Worm (Caenorhabditis elegans) whole organism, mixed stage, embryonic: Measurements from ENCODE around the gene tgt-1.

Experiments used
- M03D4.4 ChIP-seq: sonication (generic microtip); optimal IDR thresholded peaks from 2 replicates; lab custom pipeline; 2017; ENCODE audit warnings: mild to moderate bottlenecking, missing genetic modification characterization, missing compliant biosample characterization
- bed-3 ChIP-seq: fragments of 200-800 bp; sonication (Bioruptor generic); optimal IDR thresholded peaks from 3 replicates; lab custom pipeline; 2018; ENCODE audit warnings: mild to moderate bottlenecking, missing genetic modification characterization, moderate library complexity, missing compliant biosample characterization
- blmp-1 ChIP-seq: fragments of 150-350 bp; optimal IDR thresholded peaks from 2 replicates; lab custom pipeline; 2014; ENCODE audit warnings: missing biosample characterization, missing genetic modification characterization
- ceh-39 ChIP-seq: fragments of 150-350 bp; optimal IDR thresholded peaks from 2 replicates; lab custom pipeline; 2014; ENCODE audit warnings: missing biosample characterization, missing genetic modification characterization
- ceh-43 ChIP-seq: fragments of 200-800 bp; sonication (Bioruptor generic); optimal IDR thresholded peaks from 2 replicates; lab custom pipeline; 2018; ENCODE audit warnings: mild to moderate bottlenecking, missing genetic modification characterization, moderate library complexity, missing compliant biosample characterization
- ceh-83 ChIP-seq: fragments of 200-800 bp; sonication (Bioruptor generic); optimal IDR thresholded peaks from 2 replicates; lab custom pipeline; 2018; ENCODE audit warnings: mild to moderate bottlenecking, missing genetic modification characterization, missing compliant biosample characterization
- ces-1 ChIP-seq: fragments of 150-350 bp; optimal IDR thresholded peaks from 2 replicates; lab custom pipeline; 2014; ENCODE audit warnings: missing biosample characterization, missing genetic modification reagents, missing genetic modification characterization
- cnd-1 ChIP-seq: fragments of 200-800 bp; sonication (Bioruptor generic); optimal IDR thresholded peaks from 2 replicates; lab custom pipeline; 2018; ENCODE audit warnings: mild to moderate bottlenecking, missing genetic modification characterization, missing compliant biosample characterization
- drap-1 ChIP-seq: fragments of 200-800 bp; sonication (Bioruptor generic); optimal IDR thresholded peaks from 3 replicates; lab custom pipeline; 2018; ENCODE audit warnings: mild to moderate bottlenecking, missing genetic modification characterization, missing compliant biosample characterization
- elt-1 ChIP-seq: sonication (generic microtip); optimal IDR thresholded peaks from 2 replicates; lab custom pipeline; 2017; ENCODE audit warnings: missing genetic modification characterization, mild to moderate bottlenecking, missing compliant biosample characterization, antibody characterized with exemption, moderate library complexity, borderline replicate concordance; ENCODE audit not compliant: insufficient read depth
- flh-1 ChIP-seq: fragments of 200-800 bp; sonication (Bioruptor generic); optimal IDR thresholded peaks from 2 replicates; lab custom pipeline; 2018; ENCODE audit warnings: mild to moderate bottlenecking, missing genetic modification characterization, moderate library complexity, missing compliant biosample characterization
- hlh-1 ChIP-seq: fragments of 150-350 bp; optimal IDR thresholded peaks from 2 replicates; lab custom pipeline; 2014; ENCODE audit warnings: missing biosample characterization, missing genetic modification reagents, missing genetic modification characterization
- lin-13 ChIP-seq: fragments of 150-350 bp; optimal IDR thresholded peaks from 2 replicates; lab custom pipeline; 2014; ENCODE audit warnings: missing biosample characterization, missing genetic modification characterization
- lin-32 ChIP-seq: fragments of 200-800 bp; sonication (Bioruptor generic); optimal IDR thresholded peaks from 2 replicates; lab custom pipeline; 2018; ENCODE audit warnings: mild to moderate bottlenecking, missing genetic modification characterization, missing compliant biosample characterization
- lsy-2 ChIP-seq: fragments of 150-350 bp; optimal IDR thresholded peaks from 2 replicates; lab custom pipeline; 2014; ENCODE audit warnings: missing biosample characterization, missing genetic modification characterization
- mab-5 ChIP-seq: fragments of 150-350 bp; optimal IDR thresholded peaks from 2 replicates; lab custom pipeline; 2014; ENCODE audit warnings: missing biosample characterization, missing genetic modification characterization
- mep-1 ChIP-seq: fragments of 150-350 bp; optimal IDR thresholded peaks from 2 replicates; lab custom pipeline; 2017; ENCODE audit warnings: missing biosample characterization, missing genetic modification reagents, missing genetic modification characterization, inconsistent platforms
- mls-2 ChIP-seq: sonication (generic microtip); optimal IDR thresholded peaks from 2 replicates; lab custom pipeline; 2016; ENCODE audit warnings: mild to moderate bottlenecking, missing genetic modification characterization, moderate library complexity, missing compliant biosample characterization
- nhr-12 ChIP-seq: fragments of 150-350 bp; optimal IDR thresholded peaks from 2 replicates; lab custom pipeline; 2014; ENCODE audit warnings: missing biosample characterization, missing genetic modification characterization
- nhr-2 ChIP-seq: fragments of 150-350 bp; optimal IDR thresholded peaks from 2 replicates; lab custom pipeline; 2014; ENCODE audit warnings: missing biosample characterization, missing genetic modification characterization
- nhr-76 ChIP-seq: sonication (generic microtip); optimal IDR thresholded peaks from 2 replicates; lab custom pipeline; 2017; ENCODE audit warnings: missing biosample characterization, missing genetic modification characterization
- pha-4 ChIP-seq: fragments of 150-350 bp; optimal IDR thresholded peaks from 2 replicates; lab custom pipeline; 2018; ENCODE audit warnings: missing biosample characterization, missing genetic modification reagents, missing genetic modification characterization
- sem-2 ChIP-seq: fragments of 200-800 bp; sonication (Bioruptor generic); optimal IDR thresholded peaks from 2 replicates; lab custom pipeline; 2018; ENCODE audit warnings: mild to moderate bottlenecking, missing genetic modification characterization, missing compliant biosample characterization
- sptf-1 ChIP-seq: sonication (generic microtip); optimal IDR thresholded peaks from 2 replicates; lab custom pipeline; 2017; ENCODE audit warnings: mild to moderate bottlenecking, missing genetic modification characterization, moderate library complexity, missing compliant biosample characterization
- unc-120 ChIP-seq: sonication (generic microtip); optimal IDR thresholded peaks from 2 replicates; lab custom pipeline; 2017; ENCODE audit warnings: missing genetic modification characterization, missing compliant biosample characterization; ENCODE audit not compliant: poor library complexity, severe bottlenecking
- unc-62 ChIP-seq: fragments of 150-350 bp; optimal IDR thresholded peaks from 2 replicates; lab custom pipeline; 2014; ENCODE audit warnings: missing biosample characterization, missing genetic modification reagents, missing genetic modification characterization

Gene tgt-1

DNA sequence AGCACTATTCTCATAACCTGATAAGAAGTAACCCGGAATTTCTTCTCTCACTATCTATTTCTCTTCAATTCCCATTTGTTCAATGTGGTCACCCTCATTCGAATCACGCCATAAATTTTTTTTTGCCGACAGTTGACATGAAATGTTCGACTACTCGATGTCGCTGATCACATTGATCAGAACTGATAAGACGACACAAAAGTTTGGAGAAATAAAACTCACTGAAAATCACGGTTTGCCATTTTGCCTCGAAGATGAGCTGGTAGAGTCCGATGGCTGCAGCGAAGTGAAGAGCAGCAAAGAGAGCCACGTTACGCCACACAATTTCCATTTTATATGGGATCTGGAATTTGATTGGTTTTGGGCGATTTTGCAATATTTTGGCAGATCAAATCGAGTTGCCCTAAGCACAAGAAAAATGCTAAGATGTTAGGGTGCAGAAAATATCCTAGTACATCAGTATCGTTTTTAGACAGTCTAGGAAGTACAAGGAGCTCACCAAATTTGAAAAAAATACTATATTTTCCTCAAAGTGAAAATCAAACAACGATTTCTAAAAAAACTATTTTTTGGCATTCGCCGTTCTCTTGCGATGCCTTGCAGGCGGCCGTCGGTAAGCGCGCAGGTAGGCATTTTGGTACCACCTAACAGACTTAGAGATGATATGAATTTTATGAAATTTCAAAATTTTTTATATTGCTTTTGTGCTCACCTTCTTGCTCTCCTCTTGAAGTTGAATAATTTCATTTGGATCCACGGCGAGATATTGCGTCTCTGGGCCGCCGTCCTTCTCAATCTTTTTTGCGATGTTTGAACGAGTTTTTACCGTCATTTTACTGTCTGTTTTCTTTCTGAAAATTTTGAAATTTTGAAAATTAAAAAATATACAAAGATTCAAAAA, 44.5 kb downstream of the tgt-1 start, which contains the start of gene fat-6:
Gene fat-6, minus strand, starts transcription at position 851 of the 901 bp plus-strand sequence.
- TF ChIP-seq M03D4.4 (tag; lab: Kevin White, UChicago) (no peak), hlh-1 (no peak), ceh-83 (GFP tag; lab: Kevin White, UChicago) (no peak), elt-1 (no peak), sptf-1 (tag; lab: Kevin White, UChicago) (no peak), mep-1 (tag; lab: Kevin White, UChicago) (no peak), lsy-2 (tag; lab: Kevin White, UChicago) (no peak), sem-2 (no peak), nhr-2 (tag; lab: Kevin White, UChicago) (no peak), nhr-12 (tag; lab: Kevin White, UChicago) (no peak), ceh-43 (GFP tag; lab: Kevin White, UChicago) (no peak), blmp-1 (tag; lab: Kevin White, UChicago) (no peak), drap-1 (GFP tag; lab: Kevin White, UChicago) (no peak), nhr-76 (tag; lab: Kevin White, UChicago) (no peak), mls-2 (no peak), flh-1 (no peak), lin-13 (tag; lab: Kevin White, UChicago) (no peak), mab-5 (tag; lab: Kevin White, UChicago) (no peak), lin-32 (GFP tag; lab: Kevin White, UChicago) (no peak), ceh-39 (tag; lab: Kevin White, UChicago) (no peak)

DNA sequence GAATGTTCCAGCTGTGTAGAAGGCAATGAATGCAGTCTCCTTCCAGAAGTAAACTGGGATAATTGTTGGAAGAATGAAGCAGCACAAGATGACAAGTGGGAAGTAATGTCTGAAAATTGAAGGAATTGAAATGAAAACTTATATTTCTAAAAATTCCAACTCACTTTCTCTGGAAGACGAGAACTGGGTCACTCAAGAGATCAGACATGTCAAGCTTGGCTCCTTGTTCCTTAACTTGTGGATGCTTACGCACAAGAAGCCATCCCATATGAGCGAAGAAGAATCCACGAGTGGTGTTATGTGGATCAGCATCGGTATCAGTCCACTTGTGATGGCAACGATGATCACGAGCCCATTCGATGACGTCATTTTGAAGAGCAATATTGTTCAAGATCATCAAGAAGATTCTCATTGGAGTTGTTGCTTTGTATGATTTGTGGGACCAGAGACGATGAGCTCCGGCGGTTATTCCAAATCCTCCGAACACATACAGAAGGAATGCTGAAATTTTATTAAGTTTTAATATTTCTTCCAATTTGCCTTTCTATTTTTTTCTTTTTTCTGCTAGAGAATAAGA, 45.3 kb downstream of the tgt-1 start:
- TF ChIP-seq ceh-83 (GFP tag; lab: Kevin White, UChicago) (no peak), unc-120 (tag; lab: Kevin White, UChicago) (no peak), lin-13 (tag; lab: Kevin White, UChicago) (no peak), mab-5 (tag; lab: Kevin White, UChicago) (no peak), elt-1 (no peak), mls-2 (no peak)

DNA sequence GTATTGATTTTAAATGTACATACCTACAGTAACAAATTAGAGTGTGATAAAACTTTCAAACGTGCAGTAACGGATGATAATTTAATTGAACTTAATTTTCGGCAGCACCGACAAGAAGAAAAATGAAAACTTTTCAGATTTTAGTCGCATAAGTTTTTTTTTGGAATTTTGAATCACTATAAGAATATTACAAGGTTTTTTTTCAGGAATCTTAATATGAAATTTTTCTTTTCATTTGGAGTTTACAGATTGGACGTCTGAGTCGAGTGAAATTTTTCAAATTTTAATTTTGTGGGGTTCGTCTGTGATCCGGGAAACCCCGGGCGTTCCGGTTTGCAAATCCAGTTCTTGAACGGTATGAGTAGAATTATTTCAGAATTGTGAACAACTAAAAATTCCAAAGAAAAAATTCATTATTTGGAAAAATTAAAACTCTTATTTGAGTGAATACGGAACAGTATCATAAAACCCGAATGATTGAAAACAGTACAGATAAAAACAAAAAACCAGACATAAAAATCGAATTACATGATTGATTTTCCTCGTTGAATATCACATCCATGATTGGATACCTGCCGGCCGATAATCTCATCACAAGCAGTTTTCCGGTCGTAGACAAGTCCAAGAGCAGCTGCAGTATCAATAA, 46.2 kb downstream of the tgt-1 start:
- TF ChIP-seq mls-2: no peak
- TF ChIP-seq unc-62 (GFP tag; lab: Kevin White, UChicago): no peak
- no peak for TF ChIP-seq unc-120 (tag; lab: Kevin White, UChicago)
- no peak for TF ChIP-seq ceh-83 (GFP tag; lab: Kevin White, UChicago)
- no peak for TF ChIP-seq cnd-1 (tag; lab: Kevin White, UChicago)

DNA sequence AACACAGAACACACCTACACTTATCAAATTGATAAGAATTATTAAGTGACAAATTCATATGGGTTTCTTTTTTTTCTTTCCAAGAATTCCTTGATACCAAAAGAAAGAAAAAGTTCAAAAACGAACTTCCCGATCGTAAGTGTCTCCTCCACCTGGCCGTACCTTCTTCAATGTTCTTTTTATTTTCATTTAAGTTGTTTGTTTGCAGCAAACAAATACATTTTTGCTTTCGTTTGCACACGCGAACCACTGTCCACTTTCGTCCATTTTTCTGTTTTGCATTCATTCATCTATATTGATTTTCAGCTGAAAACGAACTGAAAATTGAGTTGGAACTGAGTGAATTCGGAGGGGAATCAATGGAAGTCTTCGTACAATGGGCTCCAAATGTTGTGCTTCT, 47.9 kb downstream of the tgt-1 start, which contains the start of gene VZK822L.2:
Gene VZK822L.2, plus strand, starts transcription at position 301 of the 400 bp plus-strand sequence.
- TF ChIP-seq hlh-1 (no peak), pha-4 (tag; lab: Kevin White, UChicago) (no peak), M03D4.4 (tag; lab: Kevin White, UChicago) (no peak)

DNA sequence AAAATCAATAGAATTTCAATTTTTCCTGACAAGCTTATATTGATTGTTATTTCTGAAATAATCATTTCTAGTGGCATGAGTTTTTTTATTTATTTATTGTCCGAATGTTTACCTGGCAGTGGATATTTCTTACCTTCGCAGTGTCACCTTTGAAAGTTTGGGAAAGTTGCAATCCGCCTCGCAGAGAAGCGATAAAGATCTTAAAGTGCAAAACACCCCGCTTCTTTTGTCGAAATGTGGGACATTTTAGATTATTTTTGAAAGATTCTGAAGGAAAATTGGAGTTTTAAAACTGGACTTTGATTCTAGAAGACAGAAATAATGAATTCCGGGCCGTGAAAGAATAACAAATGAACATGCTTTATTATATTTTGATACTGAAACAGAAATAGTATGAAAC, 50.9 kb downstream of the tgt-1 start:
- TF ChIP-seq lin-32 (GFP tag; lab: Kevin White, UChicago) (no peak), hlh-1 (no peak), bed-3 (GFP tag; lab: Kevin White, UChicago) (no peak), sem-2 (no peak), lin-13 (tag; lab: Kevin White, UChicago) (no peak), ces-1 (GFP tag; lab: Kevin White, UChicago) (no peak), mls-2 (no peak), ceh-39 (tag; lab: Kevin White, UChicago) (no peak), nhr-2 (tag; lab: Kevin White, UChicago) (no peak), ceh-83 (GFP tag; lab: Kevin White, UChicago) (no peak), blmp-1 (tag; lab: Kevin White, UChicago) (no peak), elt-1 (no peak)
- TF ChIP-seq, all 35 proteins: peak for 0
